Fruit fly (Drosophila melanogaster) whole organism, embryonic: ENCODE results near the gene Jupiter.

ENCODE experiments used
- lab ChIP-seq: fragments of 200-800 bp; sonication (Bioruptor generic); optimal IDR thresholded peaks from 3 replicates; lab custom pipeline; 2017; ENCODE audit warnings: missing biosample characterization, missing genetic modification characterization, mild to moderate bottlenecking, moderate library complexity, missing genetic modification reagents
- mam ChIP-seq: fragments of 200-800 bp; sonication (Bioruptor generic); optimal IDR thresholded peaks from 3 replicates; lab custom pipeline; 2016; ENCODE audit warnings: missing biosample characterization, missing genetic modification characterization

DNA sequence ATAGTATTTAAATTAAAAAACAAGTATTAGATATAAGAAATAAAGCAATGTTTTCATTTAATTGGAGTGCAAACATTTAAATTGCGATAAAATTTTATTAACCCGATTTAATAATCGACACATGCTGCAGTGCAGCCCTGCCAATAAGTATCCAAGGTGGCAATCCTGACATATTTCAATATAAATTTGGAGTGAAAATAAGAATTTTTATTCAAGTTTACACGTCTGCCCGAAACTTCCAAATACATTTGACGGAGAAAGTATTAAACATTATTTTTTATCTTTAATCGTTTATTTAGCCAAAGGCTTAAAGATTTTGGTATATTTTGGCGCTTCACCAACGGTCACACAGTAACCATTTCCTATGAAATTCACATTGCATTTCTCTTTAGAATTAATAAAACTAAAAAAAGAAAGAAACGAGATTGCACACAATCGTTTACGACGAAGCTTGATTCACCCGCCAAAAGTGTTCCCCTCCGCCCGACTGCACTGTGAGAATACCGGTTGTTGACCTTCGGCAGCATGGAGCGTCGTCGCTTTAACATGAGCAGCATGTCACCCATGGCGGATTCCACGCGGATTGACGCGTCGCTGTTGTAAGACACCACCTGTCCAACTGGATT lies 8.8 kb upstream of the Jupiter start, which contains the start of gene CG14712:
- TF ChIP-seq lab (GFP tag; lab: Kevin White, UChicago): no peak
- peak; percentile 39 for TF ChIP-seq mam
